Fruit fly (Drosophila melanogaster): ENCODE data around the gene CG4553.

The CG4553 gene

dm6 chr3R:25515450-25516288, 39.0 kb upstream of the CG4553 start, which contains the start of gene msi (continued):
- TF ChIP-seq CG6689 (GFP tag; IDR thresholded peaks at IDR 0.05) (peak; percentile 99), CG16813 (GFP tag; IDR thresholded peaks at IDR 0.05; ENCODE audit: partially characterized antibody) (no peak), CG17912 (GFP tag; optimal IDR thresholded peaks at IDR 0.05) (peak; percentile 79), hth (optimal IDR thresholded peaks at IDR 0.05) (no peak), tio (GFP tag; optimal IDR thresholded peaks at IDR 0.05) (peak; percentile 95), CG7357 (GFP tag; IDR thresholded peaks at IDR 0.05) (peak; percentile 97), luna (GFP tag; optimal IDR thresholded peaks at IDR 0.05) (peak; percentile 33), CG13123 (GFP tag; optimal IDR thresholded peaks at IDR 0.05) (peak; percentile 93), CG33557 (GFP tag; optimal IDR thresholded peaks at IDR 0.05) (peak; percentile 97), kay (GFP tag; optimal IDR thresholded peaks at IDR 0.05) (peak; percentile 95), CG31388 (GFP tag; optimal IDR thresholded peaks at IDR 0.05) (peak; percentile 93), CG1603 (tag; optimal IDR thresholded peaks at IDR 0.05) (peak; percentile 80), unpg (GFP tag; optimal IDR thresholded peaks at IDR 0.05) (peak; percentile 99), CG11723 (GFP tag; optimal IDR thresholded peaks at IDR 0.05) (peak; percentile 92), BtbVII (GFP tag; optimal IDR thresholded peaks at IDR 0.05) (peak; percentile 97), vnd (GFP tag; IDR thresholded peaks at IDR 0.05; ENCODE audit: partially characterized antibody) (no peak), Stat92E (GFP tag; optimal IDR thresholded peaks at IDR 0.05) (peak in 1 of 3 experiments; percentile 99), CG10959 (GFP tag; IDR thresholded peaks at IDR 0.05) (peak; percentile 95), Myb (GFP tag; optimal IDR thresholded peaks at IDR 0.05) (peak; percentile 63), Abd-B (GFP tag; optimal IDR thresholded peaks at IDR 0.05) (peak; percentile 100), nmo (GFP tag; optimal IDR thresholded peaks at IDR 0.05) (peak; percentile 100), CG17385 (GFP tag; optimal IDR thresholded peaks at IDR 0.05) (peak; percentile 98), dan (GFP tag; IDR thresholded peaks at IDR 0.05) (peak; percentile 77), ken (GFP tag; IDR thresholded peaks at IDR 0.05) (peak; percentile 98), Fer3 (tag; optimal IDR thresholded peaks at IDR 0.05) (peak; percentile 99), ci (GFP tag; IDR thresholded peaks at IDR 0.05) (peak; percentile 98), ERR (GFP tag; optimal IDR thresholded peaks at IDR 0.05) (peak; percentile 35), tna (GFP tag; IDR thresholded peaks at IDR 0.05; ENCODE audit: partially characterized antibody) (peak; percentile 55; the same call in 1 of the 2 replicates), so (GFP tag; IDR thresholded peaks at IDR 0.05) (peak; percentile 99), az2 (GFP tag; optimal IDR thresholded peaks at IDR 0.05) (peak; percentile 98), CG17328 (GFP tag; IDR thresholded peaks at IDR 0.05) (peak; percentile 98), Sin3A (optimal IDR thresholded peaks at IDR 0.05) (no peak), CG8281 (tag; optimal IDR thresholded peaks at IDR 0.05) (peak; percentile 94), Blimp-1 (GFP tag; optimal IDR thresholded peaks at IDR 0.05) (peak; percentile 99), vfl (GFP tag; optimal IDR thresholded peaks at IDR 0.05) (peak; percentile 79), dpn (GFP tag; optimal IDR thresholded peaks at IDR 0.05) (peak; percentile 71 to 98), Hand (GFP tag; optimal IDR thresholded peaks at IDR 0.05) (peak; percentile 98), CG9932 (GFP tag; IDR thresholded peaks at IDR 0.05) (peak; percentile 98), CG2116 (GFP tag; optimal IDR thresholded peaks at IDR 0.05) (peak; percentile 80), CG18599 (GFP tag; optimal IDR thresholded peaks at IDR 0.05) (peak; percentile 99), amos (GFP tag; IDR thresholded peaks at IDR 0.05; ENCODE audit: partially characterized antibody) (no peak; the same call in 1 of the 2 replicates), CG4424 (GFP tag; optimal IDR thresholded peaks at IDR 0.05) (peak; percentile 97), CG12744 (GFP tag; optimal IDR thresholded peaks at IDR 0.05) (peak; percentile 29), CG12155 (GFP tag; optimal IDR thresholded peaks at IDR 0.05) (peak; percentile 96), CG8359 (GFP tag; optimal IDR thresholded peaks at IDR 0.05; ENCODE audit: borderline replicate concordance) (peak; percentile 91), nerfin-1 (tag; optimal IDR thresholded peaks at IDR 0.05) (peak; percentile 98)

All from whole organism, embryonic.